ENCODE assay signal across 1 fruit fly cellular context in the genomic region with DNA sequence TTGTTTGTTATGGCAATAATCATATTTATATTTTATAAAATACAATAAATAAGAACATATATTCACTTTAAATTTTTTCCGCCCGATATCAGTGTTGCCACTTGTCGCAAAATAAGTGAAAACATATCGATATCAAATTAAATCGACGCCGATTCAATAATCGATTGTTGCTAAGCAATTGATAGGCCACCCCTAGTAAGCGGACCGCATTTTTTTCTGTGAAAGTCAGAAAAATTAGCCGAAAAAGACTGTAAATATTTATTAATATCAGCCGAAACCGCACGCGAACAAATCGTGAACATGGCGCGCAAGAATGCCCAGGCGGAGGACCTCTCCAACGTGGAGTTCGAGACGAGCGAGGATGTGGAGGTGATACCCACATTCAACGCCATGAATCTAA.
TF ChIP-seq lines count a peak whose summit lies in the region.

A gene (plus strand): TSS at position 171 of the 400 bp plus-strand sequence.

TF ChIP-seq in whole organism, embryonic, 481 proteins besides CTCF, POLR2A, EP300 and RAD21 (continued from another document and continues in another):
- TF ChIP-seq stc (GFP tag; IDR thresholded peaks at IDR 0.05; lab: Robert Waterston, UW) (no peak), Dad (GFP tag; optimal IDR thresholded peaks at IDR 0.05; lab: Kevin White, UChicago) (no peak), CG15073 (GFP tag; optimal IDR thresholded peaks at IDR 0.05; lab: Kevin White, UChicago) (no peak), CG8478 (optimal IDR thresholded peaks at IDR 0.05; lab: Kevin White, UChicago) (no peak), maf-S (GFP tag; optimal IDR thresholded peaks at IDR 0.05; lab: Kevin White, UChicago) (no peak), ci (GFP tag; IDR thresholded peaks at IDR 0.05; lab: Robert Waterston, UW) (0 out of 3 replicates have a peak, but pooled peaks have one; percentile 20), Max (GFP tag; optimal IDR thresholded peaks at IDR 0.05; lab: Kevin White, UChicago) (no peak), CG10209 (GFP tag; optimal IDR thresholded peaks at IDR 0.05; lab: Kevin White, UChicago) (no peak), nau (GFP tag; optimal IDR thresholded peaks at IDR 0.05; lab: Kevin White, UChicago) (no peak), Doc3 (GFP tag; IDR thresholded peaks at IDR 0.05; lab: Robert Waterston, UW; ENCODE audit: partially characterized antibody) (peak; percentile 77), CG4730 (GFP tag; IDR thresholded peaks at IDR 0.05; lab: Robert Waterston, UW) (no peak), dimm (GFP tag; IDR thresholded peaks at IDR 0.05; lab: Robert Waterston, UW) (no peak), CG14860 (GFP tag; IDR thresholded peaks at IDR 0.05; lab: Robert Waterston, UW; ENCODE audit: partially characterized antibody) (peak; percentile 74; the same call in 2 of the 3 replicates), knrl (GFP tag; IDR thresholded peaks at IDR 0.05; lab: Robert Waterston, UW; ENCODE audit: partially characterized antibody) (peak; percentile 78), shn (GFP tag; optimal IDR thresholded peaks at IDR 0.05; lab: Kevin White, UChicago) (no peak), CG9797 (GFP tag; optimal IDR thresholded peaks at IDR 0.05; lab: Kevin White, UChicago) (peak; percentile 54), crol (GFP tag; IDR thresholded peaks at IDR 0.05; lab: Robert Waterston, UW) (no peak), twi (tag; optimal IDR thresholded peaks at IDR 0.05; lab: Kevin White, UChicago) (no peak), CG10462 (GFP tag; optimal IDR thresholded peaks at IDR 0.05; lab: Kevin White, UChicago) (no peak), rib (GFP tag; IDR thresholded peaks at IDR 0.05; lab: Robert Waterston, UW) (no peak), sens (GFP tag; lab: Kevin White, UChicago) (peak; percentile 60), CG9817 (tag; optimal IDR thresholded peaks at IDR 0.05; lab: Kevin White, UChicago) (no peak), dm (GFP tag; optimal IDR thresholded peaks at IDR 0.05; lab: Kevin White, UChicago) (no peak), YL-1 (GFP tag; optimal IDR thresholded peaks at IDR 0.05; lab: Kevin White, UChicago) (peak; percentile 75), Kr (GFP tag; optimal IDR thresholded peaks at IDR 0.05; lab: Kevin White, UChicago) (no peak), CG18011 (GFP tag; optimal IDR thresholded peaks at IDR 0.05; lab: Kevin White, UChicago) (no peak), E2f2 (GFP tag; IDR thresholded peaks at IDR 0.05; lab: Robert Waterston, UW) (peak; percentile 98), slbo (GFP tag; IDR thresholded peaks at IDR 0.05; lab: Robert Waterston, UW) (no peak), CG30020 (tag; optimal IDR thresholded peaks at IDR 0.05; lab: Kevin White, UChicago) (no peak), Dll (GFP tag; IDR thresholded peaks at IDR 0.05; lab: Robert Waterston, UW; ENCODE audit: partially characterized antibody) (peak; percentile 89), tin (GFP tag; optimal IDR thresholded peaks at IDR 0.05; lab: Kevin White, UChicago) (no peak), Gsc (GFP tag; IDR thresholded peaks at IDR 0.05; lab: Robert Waterston, UW) (no peak), CG11695 (GFP tag; IDR thresholded peaks at IDR 0.05; lab: Robert Waterston, UW) (no peak), pros (GFP tag; optimal IDR thresholded peaks at IDR 0.05; lab: Kevin White, UChicago) (no peak), lola (GFP tag; optimal IDR thresholded peaks at IDR 0.05; lab: Kevin White, UChicago) (no peak), phol (tag; optimal IDR thresholded peaks at IDR 0.05; lab: Kevin White, UChicago) (peak; percentile 22), gce (GFP tag; IDR thresholded peaks at IDR 0.05; lab: Robert Waterston, UW) (no peak), tll (GFP tag; optimal IDR thresholded peaks at IDR 0.05; lab: Kevin White, UChicago) (peak in 1 of 2 experiments; percentile 18), ems (GFP tag; optimal IDR thresholded peaks at IDR 0.05; lab: Kevin White, UChicago) (no peak), Aef1 (GFP tag; IDR thresholded peaks at IDR 0.05; lab: Robert Waterston, UW) (no peak), dysf (GFP tag; IDR thresholded peaks at IDR 0.05; lab: Robert Waterston, UW) (no peak), CG2712 (tag; optimal IDR thresholded peaks at IDR 0.05; lab: Kevin White, UChicago) (peak; percentile 22), C15 (GFP tag; IDR thresholded peaks at IDR 0.05; lab: Robert Waterston, UW) (no peak), Hey (tag; optimal IDR thresholded peaks at IDR 0.05; lab: Kevin White, UChicago) (no peak), fd3F (GFP tag; optimal IDR thresholded peaks at IDR 0.05; lab: Kevin White, UChicago) (no peak), CG10654 (GFP tag; optimal IDR thresholded peaks at IDR 0.05; lab: Kevin White, UChicago) (no peak), ken (GFP tag; IDR thresholded peaks at IDR 0.05; lab: Robert Waterston, UW) (no peak), CG12071 (GFP tag; optimal IDR thresholded peaks at IDR 0.05; lab: Kevin White, UChicago) (no peak), CG12236 (GFP tag; optimal IDR thresholded peaks at IDR 0.05; lab: Kevin White, UChicago) (no peak), H15 (GFP tag; IDR thresholded peaks at IDR 0.05; lab: Robert Waterston, UW) (no peak), Side (GFP tag; optimal IDR thresholded peaks at IDR 0.05; lab: Kevin White, UChicago) (no peak), ato (GFP tag; IDR thresholded peaks at IDR 0.05; lab: Robert Waterston, UW; ENCODE audit: partially characterized antibody) (peak; percentile 90), grau (tag; optimal IDR thresholded peaks at IDR 0.05; lab: Kevin White, UChicago) (peak; percentile 0), chm (GFP tag; IDR thresholded peaks at IDR 0.05; lab: Robert Waterston, UW) (no peak), CG14050 (GFP tag; IDR thresholded peaks at IDR 0.05; lab: Robert Waterston, UW) (no peak), D19A (tag; optimal IDR thresholded peaks at IDR 0.05; lab: Kevin White, UChicago) (no peak), CG11696 (GFP tag; IDR thresholded peaks at IDR 0.05; lab: Robert Waterston, UW) (no peak), CG4360 (GFP tag; IDR thresholded peaks at IDR 0.05; lab: Robert Waterston, UW) (no peak), toy (GFP tag; IDR thresholded peaks at IDR 0.05; lab: Robert Waterston, UW) (no peak), Drgx (GFP tag; IDR thresholded peaks at IDR 0.05; lab: Robert Waterston, UW) (no peak), CG9932 (GFP tag; IDR thresholded peaks at IDR 0.05; lab: Robert Waterston, UW) (no peak), Dfd (GFP tag; optimal IDR thresholded peaks at IDR 0.05; lab: Kevin White, UChicago) (no peak), Spps (tag; optimal IDR thresholded peaks at IDR 0.05; lab: Kevin White, UChicago) (no peak), br (optimal IDR thresholded peaks at IDR 0.05; lab: Kevin White, UChicago) (no peak), Oli (tag; optimal IDR thresholded peaks at IDR 0.05; lab: Kevin White, UChicago) (no peak), Oaz (GFP tag; IDR thresholded peaks at IDR 0.05; lab: Robert Waterston, UW) (no peak), CG34422 (GFP tag; IDR thresholded peaks at IDR 0.05; lab: Robert Waterston, UW) (peak; percentile 52; the same call in 1 of the 3 replicates), CG10267 (tag; optimal IDR thresholded peaks at IDR 0.05; lab: Kevin White, UChicago) (peak; percentile 48), pnt (GFP tag; optimal IDR thresholded peaks at IDR 0.05; lab: Kevin White, UChicago) (no peak), Sry-β (GFP tag; optimal IDR thresholded peaks at IDR 0.05; lab: Kevin White, UChicago) (no peak), gcm (GFP tag; optimal IDR thresholded peaks at IDR 0.05; lab: Kevin White, UChicago) (no peak), CG7271 (tag; optimal IDR thresholded peaks at IDR 0.05; lab: Kevin White, UChicago) (peak; percentile 3), CG16863 (GFP tag; optimal IDR thresholded peaks at IDR 0.05; lab: Kevin White, UChicago) (no peak), Ptx1 (GFP tag; IDR thresholded peaks at IDR 0.05; lab: Robert Waterston, UW) (no peak), exex (tag; optimal IDR thresholded peaks at IDR 0.05; lab: Kevin White, UChicago) (no peak), mam (GFP tag; optimal IDR thresholded peaks at IDR 0.05; lab: Kevin White, UChicago) (no peak), tap (tag; optimal IDR thresholded peaks at IDR 0.05; lab: Kevin White, UChicago) (no peak), CG34376 (GFP tag; optimal IDR thresholded peaks at IDR 0.05; lab: Kevin White, UChicago) (no peak), bigmax (GFP tag; optimal IDR thresholded peaks at IDR 0.05; lab: Kevin White, UChicago) (no peak), odd (GFP tag; optimal IDR thresholded peaks at IDR 0.05; lab: Kevin White, UChicago) (no peak), Meics (GFP tag; optimal IDR thresholded peaks at IDR 0.05; lab: Kevin White, UChicago) (no peak), CG15514 (GFP tag; optimal IDR thresholded peaks at IDR 0.05; lab: Kevin White, UChicago) (peak; percentile 39), Fer2 (tag; optimal IDR thresholded peaks at IDR 0.05; lab: Kevin White, UChicago) (no peak), CG30431 (GFP tag; optimal IDR thresholded peaks at IDR 0.05; lab: Kevin White, UChicago) (no peak), CG13624 (GFP tag; optimal IDR thresholded peaks at IDR 0.05; lab: Kevin White, UChicago) (no peak), da (GFP tag; optimal IDR thresholded peaks at IDR 0.05; lab: Kevin White, UChicago) (no peak), sima (GFP tag; optimal IDR thresholded peaks at IDR 0.05; lab: Kevin White, UChicago) (no peak), fd64A (GFP tag; optimal IDR thresholded peaks at IDR 0.05; lab: Kevin White, UChicago) (no peak), CG10321 (GFP tag; IDR thresholded peaks at IDR 0.05; lab: Robert Waterston, UW) (no peak), Fer3 (tag; optimal IDR thresholded peaks at IDR 0.05; lab: Kevin White, UChicago) (no peak), insv (GFP tag; optimal IDR thresholded peaks at IDR 0.05; lab: Kevin White, UChicago) (peak in 1 of 2 experiments; percentile 30), Hmr (GFP tag; optimal IDR thresholded peaks at IDR 0.05; lab: Kevin White, UChicago) (no peak), CG11456 (GFP tag; IDR thresholded peaks at IDR 0.05; lab: Robert Waterston, UW) (no peak), dpn (GFP tag; optimal IDR thresholded peaks at IDR 0.05; lab: Kevin White, UChicago) (no peak), Antp (GFP tag; optimal IDR thresholded peaks at IDR 0.05; lab: Kevin White, UChicago) (no peak), ab (GFP tag; optimal IDR thresholded peaks at IDR 0.05; lab: Kevin White, UChicago) (no peak), ERR (GFP tag; optimal IDR thresholded peaks at IDR 0.05; lab: Kevin White, UChicago) (no peak), CG4820 (GFP tag; optimal IDR thresholded peaks at IDR 0.05; lab: Kevin White, UChicago) (no peak), CG1233 (GFP tag; optimal IDR thresholded peaks at IDR 0.05; lab: Kevin White, UChicago) (no peak), wdn (GFP tag; IDR thresholded peaks at IDR 0.05; lab: Robert Waterston, UW) (no peak), CG3847 (GFP tag; IDR thresholded peaks at IDR 0.05; lab: Robert Waterston, UW) (no peak), Pdp1 (GFP tag; optimal IDR thresholded peaks at IDR 0.05; lab: Kevin White, UChicago) (no peak), Xrp1 (GFP tag; IDR thresholded peaks at IDR 0.05; lab: Robert Waterston, UW) (no peak), sob (GFP tag; IDR thresholded peaks at IDR 0.05; lab: Robert Waterston, UW) (no peak), stwl (tag; optimal IDR thresholded peaks at IDR 0.05; lab: Kevin White, UChicago) (peak; percentile 30), B-H2 (GFP tag; optimal IDR thresholded peaks at IDR 0.05; lab: Kevin White, UChicago) (no peak), slp2 (GFP tag; optimal IDR thresholded peaks at IDR 0.05; lab: Kevin White, UChicago) (no peak), al (GFP tag; IDR thresholded peaks at IDR 0.05; lab: Robert Waterston, UW) (no peak), CG2116 (GFP tag; optimal IDR thresholded peaks at IDR 0.05; lab: Kevin White, UChicago) (peak; percentile 70), croc (GFP tag; conservative IDR thresholded peaks at IDR 0.05; lab: Robert Waterston, UW) (no peak), Taf1 (GFP tag; IDR thresholded peaks at IDR 0.05; lab: Robert Waterston, UW) (no peak), jing (GFP tag; optimal IDR thresholded peaks at IDR 0.05; lab: Kevin White, UChicago) (no peak), cas (GFP tag; IDR thresholded peaks at IDR 0.05; lab: Robert Waterston, UW) (no peak), CoRest (tag; optimal IDR thresholded peaks at IDR 0.05; lab: Kevin White, UChicago) (peak; percentile 10), ash1 (GFP tag; optimal IDR thresholded peaks at IDR 0.05; lab: Kevin White, UChicago) (no peak), ATbp (GFP tag; optimal IDR thresholded peaks at IDR 0.05; lab: Kevin White, UChicago) (no peak), sr (GFP tag; IDR thresholded peaks at IDR 0.05; lab: Robert Waterston, UW) (no peak), pb (GFP tag; optimal IDR thresholded peaks at IDR 0.05; lab: Kevin White, UChicago) (no peak), NC2α (GFP tag; optimal IDR thresholded peaks at IDR 0.05; lab: Kevin White, UChicago) (no peak), Neu2 (GFP tag; optimal IDR thresholded peaks at IDR 0.05; lab: Kevin White, UChicago; ENCODE audit: borderline replicate concordance) (no peak), CG6765 (GFP tag; optimal IDR thresholded peaks at IDR 0.05; lab: Kevin White, UChicago) (no peak), CG1832 (GFP tag; optimal IDR thresholded peaks at IDR 0.05; lab: Kevin White, UChicago) (no peak), CG7786 (GFP tag; optimal IDR thresholded peaks at IDR 0.05; lab: Kevin White, UChicago) (no peak), CG33557 (GFP tag; optimal IDR thresholded peaks at IDR 0.05; lab: Kevin White, UChicago) (peak; percentile 7), scrt (GFP tag; optimal IDR thresholded peaks at IDR 0.05; lab: Kevin White, UChicago) (no peak), zfh2 (GFP tag; optimal IDR thresholded peaks at IDR 0.05; lab: Kevin White, UChicago) (no peak), CG8944 (GFP tag; optimal IDR thresholded peaks at IDR 0.05; lab: Kevin White, UChicago) (no peak), CG18619 (GFP tag; optimal IDR thresholded peaks at IDR 0.05; lab: Kevin White, UChicago) (no peak), lmd (GFP tag; IDR thresholded peaks at IDR 0.05; lab: Robert Waterston, UW) (no peak), lab (GFP tag; optimal IDR thresholded peaks at IDR 0.05; lab: Kevin White, UChicago) (no peak), CG17612 (GFP tag; IDR thresholded peaks at IDR 0.05; lab: Robert Waterston, UW) (no peak), CG9609 (GFP tag; optimal IDR thresholded peaks at IDR 0.05; lab: Kevin White, UChicago) (no peak), Rfx (GFP tag; IDR thresholded peaks at IDR 0.05; lab: Robert Waterston, UW) (no peak; the same call in 1 of the 2 replicates), Nf-YB (GFP tag; optimal IDR thresholded peaks at IDR 0.05; lab: Kevin White, UChicago) (no peak), MBD-R2 (GFP tag; IDR thresholded peaks at IDR 0.05; lab: Robert Waterston, UW) (peak; percentile 62)
